Worm (Caenorhabditis elegans): ENCODE data around the gene nas-11.

The nas-11 gene

ce11 chrX:6750145-6750544 lies 36.8 kb downstream of the nas-11 start (continued):
- TF ChIP-seq B0019.2 (GFP tag; conservative IDR thresholded peaks at IDR 0.05) (no peak), T26A5.8 (tag; optimal IDR thresholded peaks at IDR 0.05) (no peak), madf-10 (tag; optimal IDR thresholded peaks at IDR 0.05) (peak; percentile 74), K11D2.4 (GFP tag; IDR thresholded peaks at IDR 0.05) (peak; percentile 74), egl-44 (GFP tag; IDR thresholded peaks at IDR 0.05) (peak; percentile 73; the same call in 1 of the 2 replicates), ceh-27 (GFP tag; optimal IDR thresholded peaks at IDR 0.05) (peak; percentile 80), hrde-1 (tag; optimal IDR thresholded peaks at IDR 0.05; ENCODE audit: borderline replicate concordance) (no peak), cebp-2 (GFP tag; IDR thresholded peaks at IDR 0.05) (no peak), gei-17 (GFP tag; optimal IDR thresholded peaks at IDR 0.05) (peak; percentile 62), chd-7 (tag; optimal IDR thresholded peaks at IDR 0.05) (peak; percentile 86), lsl-1 (GFP tag; optimal IDR thresholded peaks at IDR 0.05) (no peak), F37B4.10 (GFP tag; IDR thresholded peaks at IDR 0.05) (no peak), F52B5.7 (tag; optimal IDR thresholded peaks at IDR 0.05) (no peak), nfyb-1 (GFP tag; IDR thresholded peaks at IDR 0.05) (peak; percentile 62), Y53G8AR.9 (GFP tag; conservative IDR thresholded peaks at IDR 0.05) (0 out of 2 replicates have a peak, but pooled peaks have one; percentile 51), snpc-3.4 (tag; optimal IDR thresholded peaks at IDR 0.05) (no peak), egrh-3 (GFP tag; IDR thresholded peaks at IDR 0.05) (peak; percentile 45; the same call in 1 of the 2 replicates), ceh-58 (GFP tag; IDR thresholded peaks at IDR 0.05) (no peak), let-526 (GFP tag; IDR thresholded peaks at IDR 0.05) (peak; percentile 77; the same call in 1 of the 2 replicates), tlf-1 (GFP tag; optimal IDR thresholded peaks at IDR 0.05) (peak; percentile 48), C17E4.6 (GFP tag; IDR thresholded peaks at IDR 0.05) (no peak), ztf-28 (GFP tag; IDR thresholded peaks at IDR 0.05) (no peak), xnd-1 (tag; optimal IDR thresholded peaks at IDR 0.05) (no peak), lin-35 (GFP tag; optimal IDR thresholded peaks at IDR 0.05) (peak in 1 of 3 experiments; percentile 48), mes-4 (tag; optimal IDR thresholded peaks at IDR 0.05) (no peak)

ce11 chrX:6761211-6761610 lies 47.8 kb downstream of the nas-11 start:
- no peak for TF ChIP-seq lin-54 (GFP tag; optimal IDR thresholded peaks at IDR 0.05)
- peak; percentile 47 for TF ChIP-seq nhr-80 (tag; optimal IDR thresholded peaks at IDR 0.05)
- TF ChIP-seq let-607 (tag; optimal IDR thresholded peaks at IDR 0.05) = peak in 1 of 2 experiments; percentile 21
- no peak for TF ChIP-seq B0019.2 (GFP tag; conservative IDR thresholded peaks at IDR 0.05)
- no peak for TF ChIP-seq nhr-90 (tag; optimal IDR thresholded peaks at IDR 0.05)

- TF ChIP-seq him-1 (tag; optimal IDR thresholded peaks at IDR 0.05) (no peak), pha-4 (tag; optimal IDR thresholded peaks at IDR 0.05) (peak; percentile 2), nhr-80 (tag; optimal IDR thresholded peaks at IDR 0.05) (peak; percentile 11), F57C9.4 (tag; optimal IDR thresholded peaks at IDR 0.05) (no peak), somi-1 (GFP tag; optimal IDR thresholded peaks at IDR 0.05) (no peak), zim-3 (tag; optimal IDR thresholded peaks at IDR 0.05) (no peak)
Observed at ce11 chrX:6761688-6762185, 48.4 kb downstream of the nas-11 start, which contains the start of gene abts-4. abts-4 (minus strand) TSS chrX:6761738.
